Fruit fly (Drosophila melanogaster): ENCODE data around the gene alpha-Est4.
A peak's percentile ranks its signal among the peaks of the same experiment; 100 is the strongest.

alpha-Est4 gene

DNA sequence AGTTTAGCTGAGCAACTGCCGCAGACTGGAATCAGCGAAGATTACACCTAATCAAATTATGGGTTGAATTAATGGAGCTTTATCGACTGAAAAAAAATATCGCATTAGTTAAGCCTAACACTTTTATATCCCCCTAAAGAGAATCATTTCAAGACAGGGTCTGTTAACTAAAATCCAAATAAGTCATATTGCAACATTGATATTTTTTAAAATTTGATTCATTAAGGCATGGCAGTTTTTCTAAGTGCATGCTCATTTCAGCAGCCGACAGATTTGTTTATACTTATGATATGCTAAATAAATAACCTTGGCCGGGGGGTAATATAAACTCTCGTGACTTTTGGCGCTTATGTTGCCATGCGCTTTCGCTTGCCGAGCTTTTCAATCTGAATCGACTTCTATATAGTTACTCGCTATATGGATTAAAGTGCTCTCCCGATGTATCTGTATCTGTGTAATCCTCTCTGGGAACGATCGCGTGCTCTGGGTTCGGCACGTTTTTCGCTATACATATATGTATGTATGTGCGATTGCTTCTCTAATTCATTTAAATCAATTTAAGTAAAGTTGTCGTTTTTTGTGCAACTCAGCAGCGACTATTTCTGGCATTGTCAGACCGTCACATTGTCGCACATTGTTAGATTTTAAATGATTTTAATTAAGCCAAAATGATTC lies 32.0 kb downstream of the alpha-Est4 start (continued):
- TF ChIP-seq CG1233 (GFP tag; optimal IDR thresholded peaks at IDR 0.05) (peak; percentile 79), sd (tag; optimal IDR thresholded peaks at IDR 0.05) (peak; percentile 77), bcd (GFP tag; optimal IDR thresholded peaks at IDR 0.05) (peak; percentile 84), Xrp1 (GFP tag; IDR thresholded peaks at IDR 0.05) (peak; percentile 58), sna (GFP tag; IDR thresholded peaks at IDR 0.05; ENCODE audit: partially characterized antibody) (no peak), pb (GFP tag; optimal IDR thresholded peaks at IDR 0.05) (peak; percentile 62), mam (GFP tag; optimal IDR thresholded peaks at IDR 0.05) (peak; percentile 93), vvl (GFP tag; IDR thresholded peaks at IDR 0.05) (peak; percentile 85; the same call in 1 of the 2 replicates), grau (tag; optimal IDR thresholded peaks at IDR 0.05) (peak; percentile 87), wor (GFP tag; IDR thresholded peaks at IDR 0.05) (no peak), Vsx1 (GFP tag; optimal IDR thresholded peaks at IDR 0.05) (peak; percentile 40), E2f2 (GFP tag; IDR thresholded peaks at IDR 0.05) (peak; percentile 60), prd (optimal IDR thresholded peaks at IDR 0.05) (no peak), prd (GFP tag; IDR thresholded peaks at IDR 0.05) (peak; percentile 84), Taf1 (GFP tag; IDR thresholded peaks at IDR 0.05) (peak; percentile 84), slp2 (GFP tag; optimal IDR thresholded peaks at IDR 0.05) (peak; percentile 68), Hmr (GFP tag; optimal IDR thresholded peaks at IDR 0.05) (peak; percentile 95), CG8478 (optimal IDR thresholded peaks at IDR 0.05) (no peak), Mes4 (GFP tag; optimal IDR thresholded peaks at IDR 0.05) (peak; percentile 32), Poxn (GFP tag; IDR thresholded peaks at IDR 0.05) (peak; percentile 81), ERR (GFP tag; optimal IDR thresholded peaks at IDR 0.05) (peak; percentile 94), tin (GFP tag; optimal IDR thresholded peaks at IDR 0.05) (peak; percentile 52), seq (GFP tag; IDR thresholded peaks at IDR 0.05) (peak; percentile 80), Trl (optimal IDR thresholded peaks at IDR 0.05) (peak in 1 of 2 experiments; percentile 47), Trl (GFP tag; optimal IDR thresholded peaks at IDR 0.05) (peak; percentile 88), unc-4 (GFP tag; IDR thresholded peaks at IDR 0.05; ENCODE audit: partially characterized antibody) (no peak), ato (GFP tag; IDR thresholded peaks at IDR 0.05; ENCODE audit: partially characterized antibody) (no peak), zen (tag; optimal IDR thresholded peaks at IDR 0.05) (no peak), slou (GFP tag; optimal IDR thresholded peaks at IDR 0.05) (peak; percentile 44), Drgx (GFP tag; IDR thresholded peaks at IDR 0.05) (no peak; the same call in 1 of the 2 replicates), CG10209 (GFP tag; optimal IDR thresholded peaks at IDR 0.05) (peak; percentile 81), CG18619 (GFP tag; optimal IDR thresholded peaks at IDR 0.05) (peak; percentile 80), dati (GFP tag; IDR thresholded peaks at IDR 0.05) (no peak), CTCF (GFP tag; optimal IDR thresholded peaks at IDR 0.05) (no peak), Hr51 (GFP tag; optimal IDR thresholded peaks at IDR 0.05) (peak; percentile 77 to 78), dimm (GFP tag; IDR thresholded peaks at IDR 0.05) (0 out of 2 replicates have a peak, but pooled peaks have one; percentile 6), jumu (GFP tag; optimal IDR thresholded peaks at IDR 0.05) (peak; percentile 76), dan (GFP tag; IDR thresholded peaks at IDR 0.05) (no peak), NC2β (GFP tag; optimal IDR thresholded peaks at IDR 0.05) (peak; percentile 34), chm (GFP tag; IDR thresholded peaks at IDR 0.05) (no peak), fd64A (GFP tag; optimal IDR thresholded peaks at IDR 0.05) (no peak), CG12155 (GFP tag; optimal IDR thresholded peaks at IDR 0.05) (peak; percentile 88), sug (tag; optimal IDR thresholded peaks at IDR 0.05) (peak; percentile 95), pnt (GFP tag; optimal IDR thresholded peaks at IDR 0.05) (peak; percentile 74), toy (GFP tag; IDR thresholded peaks at IDR 0.05) (peak; percentile 77; the same call in 1 of the 2 replicates), kah (GFP tag; optimal IDR thresholded peaks at IDR 0.05) (no peak), Antp (GFP tag; optimal IDR thresholded peaks at IDR 0.05) (peak; percentile 82), repo (GFP tag; optimal IDR thresholded peaks at IDR 0.05) (peak; percentile 78), CG10321 (GFP tag; IDR thresholded peaks at IDR 0.05) (peak; percentile 57), Spps (tag; optimal IDR thresholded peaks at IDR 0.05) (no peak), CG34422 (GFP tag; IDR thresholded peaks at IDR 0.05) (peak; percentile 67; the same call in 2 of the 3 replicates), CoRest (tag; optimal IDR thresholded peaks at IDR 0.05) (peak; percentile 86)

Data from whole organism, embryonic.